Worm (Caenorhabditis elegans): ENCODE measurements around the gene F58B4.2.
A peak's percentile ranks its signal among the peaks of the same experiment; 100 is the strongest.

The F58B4.2 gene

ce11 chrV:10953471-10954155, 35.3 kb upstream of the F58B4.2 start (continued):
- TF ChIP-seq lin-40 (tag; optimal IDR thresholded peaks at IDR 0.05) (peak; percentile 55), repo-1 (tag; optimal IDR thresholded peaks at IDR 0.05) (peak; percentile 91), Y56A3A.18 (GFP tag; IDR thresholded peaks at IDR 0.05) (peak; percentile 75; the same call in 1 of the 2 replicates), bed-1 (GFP tag; IDR thresholded peaks at IDR 0.05) (0 out of 2 replicates have a peak, but pooled peaks have one; percentile 18), rcor-1 (GFP tag; IDR thresholded peaks at IDR 0.05) (no peak), dox-1 (GFP tag; IDR thresholded peaks at IDR 0.05) (peak; percentile 45; the same call in 1 of the 2 replicates), F57C9.4 (tag; optimal IDR thresholded peaks at IDR 0.05) (no peak), ceh-91 (GFP tag; IDR thresholded peaks at IDR 0.05) (no peak), K11D2.4 (GFP tag; IDR thresholded peaks at IDR 0.05) (peak; percentile 47), pbrm-1 (GFP tag; IDR thresholded peaks at IDR 0.05) (no peak), D2030.7 (GFP tag; IDR thresholded peaks at IDR 0.05) (no peak), lin-35 (GFP tag; optimal IDR thresholded peaks at IDR 0.05) (peak in 1 of 3 experiments; percentile 65), athp-1 (tag; optimal IDR thresholded peaks at IDR 0.05) (peak; percentile 40), let-607 (tag; optimal IDR thresholded peaks at IDR 0.05) (peak in 1 of 2 experiments; percentile 7), him-1 (tag; optimal IDR thresholded peaks at IDR 0.05) (no peak), cebp-1 (GFP tag; IDR thresholded peaks at IDR 0.05) (no peak), cebp-1 (tag; optimal IDR thresholded peaks at IDR 0.05) (peak; percentile 78), Y53G8AR.9 (GFP tag; conservative IDR thresholded peaks at IDR 0.05) (peak; percentile 74), madf-3 (GFP tag; IDR thresholded peaks at IDR 0.05) (peak; percentile 56; the same call in 1 of the 2 replicates), somi-1 (GFP tag; optimal IDR thresholded peaks at IDR 0.05) (peak; percentile 76), F10E7.11 (tag; optimal IDR thresholded peaks at IDR 0.05) (no peak), ztf-22 (GFP tag; optimal IDR thresholded peaks at IDR 0.05) (no peak)

ce11 chrV:10951655-10952278, 33.5 kb upstream of the F58B4.2 start, which contains the start of gene F17C11.4:
Gene F17C11.4, plus strand, starts transcription at chrV:10951860.
- TF ChIP-seq F23B12.7 (tag; optimal IDR thresholded peaks at IDR 0.05; ENCODE audit: insufficient read depth) (no peak), mcd-1 (GFP tag; IDR thresholded peaks at IDR 0.05) (peak; percentile 37; the same call in 1 of the 2 replicates), hlh-26 (GFP tag; conservative IDR thresholded peaks at IDR 0.05) (no peak), lin-54 (GFP tag; optimal IDR thresholded peaks at IDR 0.05) (peak; percentile 20), F37B4.10 (GFP tag; IDR thresholded peaks at IDR 0.05) (no peak), ekl-4 (GFP tag; IDR thresholded peaks at IDR 0.05) (peak; percentile 40; the same call in 1 of the 2 replicates), let-526 (GFP tag; IDR thresholded peaks at IDR 0.05) (0 out of 2 replicates have a peak, but pooled peaks have one; percentile 68), rpc-1 (optimal IDR thresholded peaks at IDR 0.05) (no peak), rpc-1 (tag; optimal IDR thresholded peaks at IDR 0.05) (no peak), lin-40 (tag; optimal IDR thresholded peaks at IDR 0.05) (peak; percentile 67), Y53G8AR.9 (GFP tag; conservative IDR thresholded peaks at IDR 0.05) (no peak), T26A5.8 (tag; optimal IDR thresholded peaks at IDR 0.05) (no peak), F55B11.4 (tag; optimal IDR thresholded peaks at IDR 0.05; ENCODE audit: borderline replicate concordance, insufficient read depth) (no peak), rec-8 (tag; optimal IDR thresholded peaks at IDR 0.05) (no peak), ceh-91 (GFP tag; IDR thresholded peaks at IDR 0.05) (no peak), rcor-1 (GFP tag; IDR thresholded peaks at IDR 0.05) (0 out of 2 replicates have a peak, but pooled peaks have one; percentile 10), athp-1 (tag; optimal IDR thresholded peaks at IDR 0.05) (no peak), F33H1.4 (GFP tag; IDR thresholded peaks at IDR 0.05) (no peak), ceh-27 (GFP tag; optimal IDR thresholded peaks at IDR 0.05) (no peak), zim-3 (tag; optimal IDR thresholded peaks at IDR 0.05) (no peak), Y79H2A.3 (GFP tag; conservative IDR thresholded peaks at IDR 0.05) (no peak), ZK185.1 (tag; optimal IDR thresholded peaks at IDR 0.05; ENCODE audit: poor library complexity, severe bottlenecking) (peak; percentile 62), efl-1 (GFP tag; optimal IDR thresholded peaks at IDR 0.05) (no peak), nhr-90 (tag; optimal IDR thresholded peaks at IDR 0.05) (peak; percentile 29), ets-4 (GFP tag; optimal IDR thresholded peaks at IDR 0.05) (no peak), mel-28 (tag; optimal IDR thresholded peaks at IDR 0.05; ENCODE audit: borderline replicate concordance) (no peak), him-1 (tag; optimal IDR thresholded peaks at IDR 0.05) (no peak), die-1 (tag; optimal IDR thresholded peaks at IDR 0.05) (peak; percentile 33), K11D2.4 (GFP tag; IDR thresholded peaks at IDR 0.05) (peak; percentile 69; the same call in 1 of the 2 replicates), ztf-22 (GFP tag; optimal IDR thresholded peaks at IDR 0.05) (no peak)
